Worm (Caenorhabditis elegans) whole organism, L3 larva: Measurements from ENCODE around the gene F46F5.15.

ENCODE experiments used
- R02D3.7 ChIP-seq: fragments of 150-350 bp; optimal IDR thresholded peaks from 2 replicates; lab custom pipeline; 2014; ENCODE audit warnings: missing biosample characterization, missing genetic modification characterization
- ZK546.5 ChIP-seq: sonication (generic microtip); optimal IDR thresholded peaks from 2 replicates; lab custom pipeline; 2017; ENCODE audit warnings: missing biosample characterization, missing genetic modification characterization
- ama-1 ChIP-seq: fragments of 150-350 bp; optimal IDR thresholded peaks from 2 replicates; lab custom pipeline; 2018
- ceh-16 ChIP-seq: sonication (generic microtip); optimal IDR thresholded peaks from 2 replicates; lab custom pipeline; 2017; ENCODE audit warnings: missing biosample characterization, missing genetic modification characterization
- ceh-82 ChIP-seq: fragments of 150-350 bp; optimal IDR thresholded peaks from 2 replicates; lab custom pipeline; 2014; ENCODE audit warnings: missing biosample characterization, missing genetic modification characterization
- ceh-9 ChIP-seq: sonication (generic microtip); optimal IDR thresholded peaks from 2 replicates; lab custom pipeline; 2018; ENCODE audit warnings: missing biosample characterization, missing genetic modification characterization
- egl-27 ChIP-seq: sonication (generic microtip); optimal IDR thresholded peaks from 4 replicates; lab custom pipeline; 2017; ENCODE audit warnings: missing biosample characterization, missing genetic modification reagents, missing genetic modification characterization
- egl-5 ChIP-seq: fragments of 150-350 bp; optimal IDR thresholded peaks from 2 replicates; lab custom pipeline; 2017; ENCODE audit warnings: missing biosample characterization, missing genetic modification reagents, missing genetic modification characterization, inconsistent platforms
- elt-1 ChIP-seq: fragments of 150-350 bp; optimal IDR thresholded peaks from 2 replicates; lab custom pipeline; 2014; ENCODE audit warnings: missing biosample characterization, missing genetic modification characterization
- elt-2 ChIP-seq: sonication (generic microtip); optimal IDR thresholded peaks from 2 replicates; lab custom pipeline; 2016; ENCODE audit warnings: missing genetic modification reagents, mild to moderate bottlenecking, missing genetic modification characterization, missing compliant biosample characterization
- eor-1 ChIP-seq, 2 experiments: fragments of 150-350 bp; optimal IDR thresholded peaks; 2 replicates each; lab custom pipeline; 2014 to 2018; ENCODE audit warnings: missing biosample characterization in 2 of 2, missing genetic modification characterization in 2 of 2
- fkh-10 ChIP-seq: sonication (generic microtip); optimal IDR thresholded peaks from 2 replicates; lab custom pipeline; 2017; ENCODE audit warnings: missing biosample characterization, missing genetic modification reagents, missing genetic modification characterization
- fos-1 ChIP-seq: fragments of 150-350 bp; optimal IDR thresholded peaks from 2 replicates; lab custom pipeline; 2014; ENCODE audit warnings: missing biosample characterization, missing genetic modification characterization
- hmg-11 ChIP-seq: sonication (generic microtip); optimal IDR thresholded peaks from 2 replicates; lab custom pipeline; 2016; ENCODE audit warnings: missing genetic modification characterization, missing compliant biosample characterization
- jun-1 ChIP-seq: fragments of 150-350 bp; optimal IDR thresholded peaks from 2 replicates; lab custom pipeline; 2014; ENCODE audit warnings: missing biosample characterization, missing genetic modification reagents, missing genetic modification characterization
- lin-15B ChIP-seq: fragments of 150-350 bp; optimal IDR thresholded peaks from 2 replicates; lab custom pipeline; 2014; ENCODE audit warnings: missing biosample characterization, missing genetic modification characterization
- lin-39 ChIP-seq: fragments of 150-350 bp; optimal IDR thresholded peaks from 2 replicates; lab custom pipeline; 2018; ENCODE audit warnings: missing biosample characterization, missing genetic modification reagents, missing genetic modification characterization
- mdl-1 ChIP-seq: fragments of 150-350 bp; optimal IDR thresholded peaks from 2 replicates; lab custom pipeline; 2014; ENCODE audit warnings: missing biosample characterization, missing genetic modification characterization
- nhr-11 ChIP-seq: fragments of 150-350 bp; optimal IDR thresholded peaks from 2 replicates; lab custom pipeline; 2014; ENCODE audit warnings: missing biosample characterization, missing genetic modification characterization
- nhr-237 ChIP-seq: fragments of 150-350 bp; optimal IDR thresholded peaks from 2 replicates; lab custom pipeline; 2014; ENCODE audit warnings: missing biosample characterization, missing genetic modification characterization
- nhr-25 ChIP-seq: sonication (generic microtip); optimal IDR thresholded peaks from 2 replicates; lab custom pipeline; 2017; ENCODE audit warnings: missing biosample characterization, missing genetic modification characterization
- nhr-28 ChIP-seq: fragments of 150-350 bp; optimal IDR thresholded peaks from 2 replicates; lab custom pipeline; 2014; ENCODE audit warnings: missing biosample characterization, missing genetic modification characterization
- nhr-43 ChIP-seq: sonication (generic microtip); optimal IDR thresholded peaks from 2 replicates; lab custom pipeline; 2016; ENCODE audit warnings: mild to moderate bottlenecking, missing genetic modification characterization, missing compliant biosample characterization; ENCODE audit not compliant: poor library complexity, severe bottlenecking
- nhr-76 ChIP-seq: fragments of 150-350 bp; sonication (generic microtip); optimal IDR thresholded peaks from 5 replicates; lab custom pipeline; 2014; ENCODE audit warnings: missing biosample characterization, missing genetic modification characterization
- nhr-77 ChIP-seq: fragments of 150-350 bp; optimal IDR thresholded peaks from 2 replicates; lab custom pipeline; 2014; ENCODE audit warnings: missing biosample characterization, missing genetic modification characterization
- pha-4 ChIP-seq: fragments of 150-350 bp; optimal IDR thresholded peaks from 2 replicates; lab custom pipeline; 2014; ENCODE audit warnings: missing biosample characterization, missing genetic modification reagents, missing genetic modification characterization
- pqm-1 ChIP-seq: fragments of 150-350 bp; optimal IDR thresholded peaks from 2 replicates; lab custom pipeline; 2017; ENCODE audit warnings: missing biosample characterization, missing genetic modification characterization, inconsistent platforms
- sea-2 ChIP-seq: fragments of 150-350 bp; sonication (generic microtip); optimal IDR thresholded peaks from 4 replicates; lab custom pipeline; 2014; ENCODE audit warnings: missing biosample characterization, missing genetic modification reagents, missing genetic modification characterization
- skn-1 ChIP-seq: fragments of 150-350 bp; optimal IDR thresholded peaks from 2 replicates; lab custom pipeline; 2014; ENCODE audit warnings: missing biosample characterization, missing genetic modification characterization
- tbx-2 ChIP-seq: sonication (generic microtip); optimal IDR thresholded peaks from 2 replicates; lab custom pipeline; 2016; ENCODE audit warnings: mild to moderate bottlenecking, missing genetic modification characterization, missing compliant biosample characterization
- unc-39 ChIP-seq: sonication (generic microtip); optimal IDR thresholded peaks from 4 replicates; lab custom pipeline; 2017; ENCODE audit warnings: missing biosample characterization, missing genetic modification characterization
- zag-1 ChIP-seq: fragments of 150-350 bp; optimal IDR thresholded peaks from 2 replicates; lab custom pipeline; 2014; ENCODE audit warnings: missing biosample characterization, missing genetic modification characterization

F46F5.15 gene

ce11 chrII:764385-764784 is 23.9 kb upstream of the F46F5.15 start:
- TF ChIP-seq elt-2 (tag; lab: Kevin White, UChicago): peak; percentile 62
- TF ChIP-seq lin-39 (tag; lab: Kevin White, UChicago): no peak

DNA sequence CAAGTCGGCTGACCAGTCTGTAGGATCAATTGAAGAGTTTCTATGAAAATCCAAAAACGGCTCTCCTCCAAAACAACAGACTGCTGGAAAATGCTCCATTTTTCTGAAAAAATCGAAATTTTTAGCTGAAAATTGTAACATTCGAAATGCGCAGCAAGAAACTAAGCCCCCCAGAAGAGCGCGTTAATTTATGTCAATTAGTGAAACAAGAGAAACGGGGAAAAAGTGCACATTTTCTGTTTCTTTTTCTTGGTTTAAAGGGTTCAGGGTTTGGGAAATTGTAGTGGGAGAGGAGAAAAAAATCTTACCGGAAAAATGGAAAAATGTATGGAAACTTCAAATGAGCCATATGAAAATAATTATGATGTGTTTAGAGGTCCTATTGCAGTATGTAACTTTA is 23.0 kb upstream of the F46F5.15 start, which contains the start of gene C08G5.7:
Gene C08G5.7 (minus strand): TSS at position 101 of the 400 bp plus-strand sequence.
- TF ChIP-seq unc-39 (tag; lab: Kevin White, UChicago) (no peak), ZK546.5 (no peak), egl-5 (tag; lab: Kevin White, UChicago) (no peak), nhr-25 (tag; lab: Kevin White, UChicago) (no peak), lin-15B (no peak), eor-1 (tag; optimal IDR thresholded peaks at IDR 0.05; lab: Kevin White, UChicago) (no peak), nhr-76 (tag; lab: Kevin White, UChicago) (no peak), elt-1 (no peak), nhr-28 (tag; lab: Kevin White, UChicago) (no peak), fkh-10 (no peak), ceh-82 (tag; lab: Kevin White, UChicago) (no peak), hmg-11 (tag; lab: Kevin White, UChicago) (no peak), nhr-237 (tag; lab: Kevin White, UChicago) (no peak)
- TF ChIP-seq, all 47 proteins: peak for 0

- TF ChIP-seq ceh-16 (tag; lab: Kevin White, UChicago) (no peak), elt-2 (tag; lab: Kevin White, UChicago) (no peak), zag-1 (tag; lab: Kevin White, UChicago) (no peak), nhr-43 (tag; lab: Kevin White, UChicago) (no peak), sea-2 (GFP tag; lab: Kevin White, UChicago) (no peak), lin-39 (tag; lab: Kevin White, UChicago) (no peak), pha-4 (tag; lab: Kevin White, UChicago) (no peak), ZK546.5 (no peak), fos-1 (tag; lab: Kevin White, UChicago) (no peak), tbx-2 (tag; lab: Kevin White, UChicago) (no peak), egl-5 (tag; lab: Kevin White, UChicago) (no peak), jun-1 (tag; lab: Kevin White, UChicago) (no peak), lin-15B (no peak), egl-27 (tag; lab: Kevin White, UChicago) (no peak)
Measured at ce11 chrII:769250-769649, 19.0 kb upstream of the F46F5.15 start.

DNA sequence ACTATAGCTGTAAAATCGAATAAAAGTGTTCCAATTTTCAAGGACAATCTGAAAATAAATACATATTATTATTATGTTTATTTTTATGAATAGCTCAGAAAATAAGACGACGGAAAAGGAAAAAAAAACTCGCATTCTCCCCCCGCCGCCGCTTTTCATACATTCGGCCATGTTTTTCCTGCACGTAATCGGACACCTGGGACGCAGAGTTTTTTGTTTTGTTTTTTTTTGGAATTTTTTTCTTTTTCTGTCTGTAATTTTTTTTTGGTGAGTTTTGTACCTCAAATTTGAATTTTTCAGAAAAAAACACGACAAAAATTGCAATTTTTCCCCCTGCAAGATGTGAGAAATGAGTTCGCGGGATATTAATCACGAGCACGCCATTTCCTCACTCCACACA is 18.0 kb upstream of the F46F5.15 start, which contains the start of gene C08G5.6:
Gene C08G5.6 (plus strand): TSS at position 301 of the 400 bp plus-strand sequence.
- TF ChIP-seq pha-4 (tag; lab: Kevin White, UChicago): no peak
- no peak for TF ChIP-seq hmg-11 (tag; lab: Kevin White, UChicago)
- no peak for TF ChIP-seq ama-1 (lab: Kevin White, UChicago)
- no peak for TF ChIP-seq pqm-1
- no peak for TF ChIP-seq egl-27 (tag; lab: Kevin White, UChicago)
- no peak for TF ChIP-seq nhr-237 (tag; lab: Kevin White, UChicago)
- no peak for TF ChIP-seq skn-1 (tag; lab: Kevin White, UChicago)
- no peak for TF ChIP-seq nhr-11 (tag; lab: Kevin White, UChicago)
- no peak for TF ChIP-seq ZK546.5
- no peak for TF ChIP-seq nhr-25 (tag; lab: Kevin White, UChicago)
- TF ChIP-seq ceh-9 (tag; lab: Kevin White, UChicago): no peak
- TF ChIP-seq nhr-77 (tag; lab: Kevin White, UChicago): no peak
- no peak for TF ChIP-seq zag-1 (tag; lab: Kevin White, UChicago)
- no peak for TF ChIP-seq elt-2 (tag; lab: Kevin White, UChicago)
- TF ChIP-seq mdl-1 (tag; lab: Kevin White, UChicago): no peak
- TF ChIP-seq, all 47 proteins: peak for 0

ce11 chrII:773830-774229 is 14.4 kb upstream of the F46F5.15 start:
- TF ChIP-seq R02D3.7: no peak
- TF ChIP-seq hmg-11 (tag; lab: Kevin White, UChicago): no peak
- TF ChIP-seq fkh-10: peak; percentile 61

DNA sequence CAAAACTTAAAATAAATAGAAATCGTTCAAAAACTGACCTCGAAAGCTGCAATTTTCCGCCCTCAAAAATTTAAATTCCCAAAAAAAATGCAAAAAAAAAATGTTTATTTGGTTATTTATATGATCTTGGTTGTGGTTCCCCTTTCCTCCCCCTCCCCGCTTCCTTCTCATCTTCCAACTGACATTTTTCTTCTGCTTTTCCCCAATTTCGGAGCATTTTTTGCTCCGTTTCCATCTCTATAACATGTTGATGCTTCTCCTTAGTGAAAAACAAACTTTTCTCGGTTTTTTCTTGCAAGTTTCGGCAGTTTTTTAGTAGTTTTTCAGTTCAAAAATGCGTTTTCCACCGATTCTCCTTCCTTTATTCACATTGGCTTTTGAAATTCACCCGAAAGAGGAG is 13.2 kb upstream of the F46F5.15 start, which contains the start of gene Y39F10A.1:
Gene Y39F10A.1 (plus strand): TSS at position 301 of the 400 bp plus-strand sequence.
- TF ChIP-seq nhr-25 (tag; lab: Kevin White, UChicago) (no peak), elt-1 (no peak), fkh-10 (no peak), lin-15B (no peak)
- TF ChIP-seq, all 47 proteins: peak for 0
